Fruit fly (Drosophila melanogaster): ENCODE data around the gene alpha-Man-Ib.

The alpha-Man-Ib gene

DNA sequence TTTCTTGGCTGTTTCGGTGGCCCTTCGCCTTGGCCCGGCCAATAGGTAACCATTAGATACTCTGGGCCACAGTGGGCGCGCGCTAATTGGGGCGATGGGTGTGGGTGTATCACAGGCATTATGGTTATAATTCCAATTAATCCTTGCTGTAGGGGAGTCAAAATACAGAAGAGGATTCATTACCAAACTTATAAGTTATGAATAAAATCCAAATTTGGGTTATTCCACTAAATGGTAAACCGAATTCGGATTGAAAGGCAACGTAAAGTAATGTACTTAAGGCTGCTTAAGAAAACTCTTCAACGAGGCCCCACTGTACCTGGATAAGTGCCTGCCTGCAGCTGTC, 23.0 kb downstream of the alpha-Man-Ib start (continued):
- TF ChIP-seq lab (GFP tag; optimal IDR thresholded peaks at IDR 0.05) (peak; percentile 79), B-H1 (GFP tag; IDR thresholded peaks at IDR 0.05) (peak; percentile 30; the same call in 2 of the 3 replicates), Lpt (GFP tag; optimal IDR thresholded peaks at IDR 0.05) (no peak), bbx (GFP tag; IDR thresholded peaks at IDR 0.05; ENCODE audit: partially characterized antibody) (no peak), CG14710 (tag; optimal IDR thresholded peaks at IDR 0.05) (no peak), gsb-n (tag; optimal IDR thresholded peaks at IDR 0.05) (no peak), CG3065 (GFP tag; optimal IDR thresholded peaks at IDR 0.05) (no peak), jing (GFP tag; optimal IDR thresholded peaks at IDR 0.05) (no peak), Hr39 (optimal IDR thresholded peaks at IDR 0.05) (no peak), pan (optimal IDR thresholded peaks at IDR 0.05) (no peak), pan (GFP tag; optimal IDR thresholded peaks at IDR 0.05 in 1 of 2, IDR thresholded peaks at IDR 0.05 in 1 of 2) (no peak), Ets97D (GFP tag; optimal IDR thresholded peaks at IDR 0.05) (no peak), Eip74EF (GFP tag; optimal IDR thresholded peaks at IDR 0.05) (peak in 1 of 2 experiments; percentile 23), ac (GFP tag; optimal IDR thresholded peaks at IDR 0.05) (no peak), Lhr (GFP tag; optimal IDR thresholded peaks at IDR 0.05) (no peak), CG33213 (GFP tag; optimal IDR thresholded peaks at IDR 0.05) (no peak), CG3726 (GFP tag; IDR thresholded peaks at IDR 0.05) (no peak), lmd (GFP tag; IDR thresholded peaks at IDR 0.05) (peak; percentile 73), z (GFP tag; IDR thresholded peaks at IDR 0.05) (no peak), psq (GFP tag; optimal IDR thresholded peaks at IDR 0.05) (no peak), Ssrp (tag; optimal IDR thresholded peaks at IDR 0.05) (no peak), CG6813 (GFP tag; optimal IDR thresholded peaks at IDR 0.05) (peak; percentile 36), Fer1 (GFP tag; optimal IDR thresholded peaks at IDR 0.05) (peak; percentile 75), kah (GFP tag; optimal IDR thresholded peaks at IDR 0.05) (no peak), CG9876 (GFP tag; optimal IDR thresholded peaks at IDR 0.05) (no peak), gcm2 (GFP tag; optimal IDR thresholded peaks at IDR 0.05) (no peak), fd96Cb (tag; optimal IDR thresholded peaks at IDR 0.05) (peak; percentile 46), Oli (tag; optimal IDR thresholded peaks at IDR 0.05) (no peak), chn (GFP tag; optimal IDR thresholded peaks at IDR 0.05) (no peak), CG13123 (GFP tag; optimal IDR thresholded peaks at IDR 0.05) (no peak), oc (tag; optimal IDR thresholded peaks at IDR 0.05) (peak; percentile 26), sna (GFP tag; IDR thresholded peaks at IDR 0.05; ENCODE audit: partially characterized antibody) (no peak), lola (GFP tag; optimal IDR thresholded peaks at IDR 0.05) (no peak), CG11085 (GFP tag; IDR thresholded peaks at IDR 0.05) (peak; percentile 26; the same call in 1 of the 2 replicates), bowl (GFP tag; IDR thresholded peaks at IDR 0.05) (no peak), CG8290 (GFP tag; optimal IDR thresholded peaks at IDR 0.05) (no peak), CG8290 (tag; optimal IDR thresholded peaks at IDR 0.05) (no peak), dm (GFP tag; optimal IDR thresholded peaks at IDR 0.05) (no peak), CG4820 (GFP tag; optimal IDR thresholded peaks at IDR 0.05) (peak; percentile 24), Dp (GFP tag; optimal IDR thresholded peaks at IDR 0.05) (no peak), Meics (GFP tag; optimal IDR thresholded peaks at IDR 0.05) (peak; percentile 53), klu (GFP tag; IDR thresholded peaks at IDR 0.05) (peak; percentile 57; the same call in 1 of the 2 replicates), CG7786 (GFP tag; optimal IDR thresholded peaks at IDR 0.05) (no peak), Lim3 (GFP tag; IDR thresholded peaks at IDR 0.05) (no peak), Elba2 (GFP tag; optimal IDR thresholded peaks at IDR 0.05) (no peak), abd-A (tag; optimal IDR thresholded peaks at IDR 0.05) (peak; percentile 26), CG8359 (GFP tag; optimal IDR thresholded peaks at IDR 0.05; ENCODE audit: borderline replicate concordance) (peak; percentile 4), MESR4 (GFP tag; optimal IDR thresholded peaks at IDR 0.05) (no peak), CG17829 (tag; optimal IDR thresholded peaks at IDR 0.05) (peak; percentile 63), CG4707 (GFP tag; optimal IDR thresholded peaks at IDR 0.05) (no peak), eve (GFP tag; optimal IDR thresholded peaks at IDR 0.05) (no peak), CG11695 (GFP tag; IDR thresholded peaks at IDR 0.05) (peak; percentile 54; the same call in 2 of the 3 replicates)
